Worm (Caenorhabditis elegans): ENCODE measurements around the gene acr-17.

DNA sequence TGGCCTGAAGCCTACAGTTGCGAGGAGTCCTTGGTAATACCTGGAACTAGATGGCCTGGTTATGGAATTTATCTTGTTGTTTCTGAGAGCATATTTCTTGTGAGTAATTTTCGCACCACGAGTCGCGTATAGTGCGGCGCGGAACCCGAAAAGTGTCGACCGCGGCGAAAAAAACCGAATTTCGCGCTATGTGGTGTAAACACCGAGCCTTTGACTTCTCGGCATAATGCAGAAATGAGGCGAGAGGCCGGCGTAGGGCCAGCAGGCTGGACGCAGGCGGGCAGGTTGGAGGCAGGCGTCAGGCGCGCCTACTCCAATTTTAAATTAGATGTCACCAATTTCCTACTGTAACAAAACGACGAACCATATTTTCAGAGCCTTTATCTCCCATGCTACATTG is 32.7 kb upstream of the acr-17 start:
- TF ChIP-seq klf-2 (GFP tag; conservative IDR thresholded peaks at IDR 0.05) = no peak
- no peak for TF ChIP-seq T22C8.4 (GFP tag; IDR thresholded peaks at IDR 0.05)
- no peak for TF ChIP-seq flt-1 (GFP tag; IDR thresholded peaks at IDR 0.05)
- TF ChIP-seq tab-1 (GFP tag; IDR thresholded peaks at IDR 0.05) = no peak
- TF ChIP-seq cog-1 (tag; optimal IDR thresholded peaks at IDR 0.05) = no peak
- TF ChIP-seq ref-1 (GFP tag; conservative IDR thresholded peaks at IDR 0.05) = no peak
